Worm (Caenorhabditis elegans) whole organism, L4/young adult: ENCODE data around the gene F55C12.4.

Experiments used
- W03F9.2 ChIP-seq: fragments of 150-350 bp; optimal IDR thresholded peaks from 2 replicates; lab custom pipeline; 2014; ENCODE audit warnings: missing biosample characterization, missing genetic modification characterization
- dao-5 ChIP-seq: sonication (generic microtip); optimal IDR thresholded peaks from 2 replicates; lab custom pipeline; 2016; ENCODE audit warnings: missing genotype, missing genetic modification characterization, moderate library complexity, missing compliant biosample characterization
- him-1 ChIP-seq: sonication (generic microtip); optimal IDR thresholded peaks from 2 replicates; lab custom pipeline; 2016; ENCODE audit warnings: missing genotype, missing genetic modification reagents, missing genetic modification characterization, missing compliant biosample characterization

DNA sequence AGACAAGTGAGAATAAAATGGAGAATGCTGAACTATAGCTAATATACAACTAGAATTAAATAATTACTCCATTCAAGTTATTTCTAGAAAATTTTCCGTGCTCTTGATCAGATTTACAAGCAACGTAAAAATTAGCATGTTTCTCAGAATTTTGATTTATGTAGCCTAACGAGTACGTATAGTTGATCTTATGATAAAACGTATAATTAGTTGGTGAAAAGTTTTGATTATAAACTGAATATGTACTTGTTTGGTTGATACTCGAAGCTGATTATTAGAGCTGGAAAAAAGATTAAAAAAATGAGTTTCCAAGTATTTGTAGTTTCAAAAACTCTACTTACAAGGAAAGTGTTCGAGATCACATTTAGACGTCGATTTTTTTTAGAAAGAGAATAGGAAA lies 38.3 kb upstream of the F55C12.4 start:
- TF ChIP-seq W03F9.2 (tag; lab: Kevin White, UChicago) (no peak), dao-5 (tag; lab: Kevin White, UChicago) (no peak), him-1 (tag; lab: Kevin White, UChicago) (no peak)
